Worm (Caenorhabditis elegans) whole organism, mixed stage, embryonic: Measurements from ENCODE around the gene pat-4.

ENCODE experiments used
- M03D4.4 ChIP-seq: sonication (generic microtip); optimal IDR thresholded peaks from 2 replicates; lab custom pipeline; 2017; ENCODE audit warnings: mild to moderate bottlenecking, missing genetic modification characterization, missing compliant biosample characterization
- bed-3 ChIP-seq: fragments of 200-800 bp; sonication (Bioruptor generic); optimal IDR thresholded peaks from 3 replicates; lab custom pipeline; 2018; ENCODE audit warnings: mild to moderate bottlenecking, missing genetic modification characterization, moderate library complexity, missing compliant biosample characterization
- blmp-1 ChIP-seq: fragments of 150-350 bp; optimal IDR thresholded peaks from 2 replicates; lab custom pipeline; 2014; ENCODE audit warnings: missing biosample characterization, missing genetic modification characterization
- ceh-39 ChIP-seq: fragments of 150-350 bp; optimal IDR thresholded peaks from 2 replicates; lab custom pipeline; 2014; ENCODE audit warnings: missing biosample characterization, missing genetic modification characterization
- ceh-43 ChIP-seq: fragments of 200-800 bp; sonication (Bioruptor generic); optimal IDR thresholded peaks from 2 replicates; lab custom pipeline; 2018; ENCODE audit warnings: mild to moderate bottlenecking, missing genetic modification characterization, moderate library complexity, missing compliant biosample characterization
- ceh-83 ChIP-seq: fragments of 200-800 bp; sonication (Bioruptor generic); optimal IDR thresholded peaks from 2 replicates; lab custom pipeline; 2018; ENCODE audit warnings: mild to moderate bottlenecking, missing genetic modification characterization, missing compliant biosample characterization
- ces-1 ChIP-seq: fragments of 150-350 bp; optimal IDR thresholded peaks from 2 replicates; lab custom pipeline; 2014; ENCODE audit warnings: missing biosample characterization, missing genetic modification reagents, missing genetic modification characterization
- drap-1 ChIP-seq: fragments of 200-800 bp; sonication (Bioruptor generic); optimal IDR thresholded peaks from 3 replicates; lab custom pipeline; 2018; ENCODE audit warnings: mild to moderate bottlenecking, missing genetic modification characterization, missing compliant biosample characterization
- elt-1 ChIP-seq: sonication (generic microtip); optimal IDR thresholded peaks from 2 replicates; lab custom pipeline; 2017; ENCODE audit warnings: missing genetic modification characterization, mild to moderate bottlenecking, missing compliant biosample characterization, antibody characterized with exemption, moderate library complexity, borderline replicate concordance; ENCODE audit not compliant: insufficient read depth
- elt-3 ChIP-seq: fragments of 150-350 bp; optimal IDR thresholded peaks from 2 replicates; lab custom pipeline; 2014; ENCODE audit warnings: missing biosample characterization, missing genetic modification characterization
- flh-1 ChIP-seq: fragments of 200-800 bp; sonication (Bioruptor generic); optimal IDR thresholded peaks from 2 replicates; lab custom pipeline; 2018; ENCODE audit warnings: mild to moderate bottlenecking, missing genetic modification characterization, moderate library complexity, missing compliant biosample characterization
- ham-2 ChIP-seq: fragments of 200-800 bp; sonication (Bioruptor generic); optimal IDR thresholded peaks from 2 replicates; lab custom pipeline; 2018; ENCODE audit warnings: mild to moderate bottlenecking, missing genetic modification characterization, missing compliant biosample characterization
- hlh-1 ChIP-seq: fragments of 150-350 bp; optimal IDR thresholded peaks from 2 replicates; lab custom pipeline; 2014; ENCODE audit warnings: missing biosample characterization, missing genetic modification reagents, missing genetic modification characterization
- lin-13 ChIP-seq: fragments of 150-350 bp; optimal IDR thresholded peaks from 2 replicates; lab custom pipeline; 2014; ENCODE audit warnings: missing biosample characterization, missing genetic modification characterization
- lin-32 ChIP-seq: fragments of 200-800 bp; sonication (Bioruptor generic); optimal IDR thresholded peaks from 2 replicates; lab custom pipeline; 2018; ENCODE audit warnings: mild to moderate bottlenecking, missing genetic modification characterization, missing compliant biosample characterization
- lsy-2 ChIP-seq: fragments of 150-350 bp; optimal IDR thresholded peaks from 2 replicates; lab custom pipeline; 2014; ENCODE audit warnings: missing biosample characterization, missing genetic modification characterization
- mab-5 ChIP-seq: fragments of 150-350 bp; optimal IDR thresholded peaks from 2 replicates; lab custom pipeline; 2014; ENCODE audit warnings: missing biosample characterization, missing genetic modification characterization
- mep-1 ChIP-seq: fragments of 150-350 bp; optimal IDR thresholded peaks from 2 replicates; lab custom pipeline; 2017; ENCODE audit warnings: missing biosample characterization, missing genetic modification reagents, missing genetic modification characterization, inconsistent platforms
- mls-2 ChIP-seq: sonication (generic microtip); optimal IDR thresholded peaks from 2 replicates; lab custom pipeline; 2016; ENCODE audit warnings: mild to moderate bottlenecking, missing genetic modification characterization, moderate library complexity, missing compliant biosample characterization
- nhr-12 ChIP-seq: fragments of 150-350 bp; optimal IDR thresholded peaks from 2 replicates; lab custom pipeline; 2014; ENCODE audit warnings: missing biosample characterization, missing genetic modification characterization
- nhr-2 ChIP-seq: fragments of 150-350 bp; optimal IDR thresholded peaks from 2 replicates; lab custom pipeline; 2014; ENCODE audit warnings: missing biosample characterization, missing genetic modification characterization
- nhr-237 ChIP-seq: fragments of 150-350 bp; optimal IDR thresholded peaks from 2 replicates; lab custom pipeline; 2014; ENCODE audit warnings: missing biosample characterization, missing genetic modification characterization
- nhr-28 ChIP-seq: fragments of 150-350 bp; optimal IDR thresholded peaks from 2 replicates; lab custom pipeline; 2014; ENCODE audit warnings: missing biosample characterization, missing genetic modification characterization
- nhr-76 ChIP-seq: sonication (generic microtip); optimal IDR thresholded peaks from 2 replicates; lab custom pipeline; 2017; ENCODE audit warnings: missing biosample characterization, missing genetic modification characterization
- pha-4 ChIP-seq: fragments of 150-350 bp; optimal IDR thresholded peaks from 2 replicates; lab custom pipeline; 2018; ENCODE audit warnings: missing biosample characterization, missing genetic modification reagents, missing genetic modification characterization
- sem-2 ChIP-seq: fragments of 200-800 bp; sonication (Bioruptor generic); optimal IDR thresholded peaks from 2 replicates; lab custom pipeline; 2018; ENCODE audit warnings: mild to moderate bottlenecking, missing genetic modification characterization, missing compliant biosample characterization
- snpc-4 ChIP-seq: fragments of 150-350 bp; optimal IDR thresholded peaks from 2 replicates; lab custom pipeline; 2014; ENCODE audit warnings: missing biosample characterization, missing genetic modification characterization
- sptf-1 ChIP-seq: sonication (generic microtip); optimal IDR thresholded peaks from 2 replicates; lab custom pipeline; 2017; ENCODE audit warnings: mild to moderate bottlenecking, missing genetic modification characterization, moderate library complexity, missing compliant biosample characterization
- tbx-8 ChIP-seq: fragments of 200-800 bp; sonication (Bioruptor generic); optimal IDR thresholded peaks from 2 replicates; lab custom pipeline; 2018; ENCODE audit warnings: mild to moderate bottlenecking, missing genetic modification characterization, moderate library complexity, missing compliant biosample characterization
- unc-120 ChIP-seq: sonication (generic microtip); optimal IDR thresholded peaks from 2 replicates; lab custom pipeline; 2017; ENCODE audit warnings: missing genetic modification characterization, missing compliant biosample characterization; ENCODE audit not compliant: poor library complexity, severe bottlenecking
- unc-39 ChIP-seq: fragments of 150-350 bp; optimal IDR thresholded peaks from 2 replicates; lab custom pipeline; 2014; ENCODE audit warnings: missing biosample characterization, missing genetic modification characterization
- unc-62 ChIP-seq: fragments of 150-350 bp; optimal IDR thresholded peaks from 2 replicates; lab custom pipeline; 2014; ENCODE audit warnings: missing biosample characterization, missing genetic modification reagents, missing genetic modification characterization
- zip-8 ChIP-seq: fragments of 150-350 bp; optimal IDR thresholded peaks from 2 replicates; lab custom pipeline; 2014; ENCODE audit warnings: missing biosample characterization, missing genetic modification characterization
- ztf-11 ChIP-seq: fragments of 150-350 bp; optimal IDR thresholded peaks from 2 replicates; lab custom pipeline; 2014; ENCODE audit warnings: missing biosample characterization, missing genetic modification characterization

pat-4 gene

ce11 chrIII:84372-84771 lies 10.2 kb downstream of the pat-4 start:
- TF ChIP-seq nhr-28 (no peak), lin-13 (no peak), elt-3 (no peak), nhr-76 (no peak), lin-32 (GFP tag; lab: Kevin White, UChicago) (no peak), pha-4 (no peak), sptf-1 (no peak), unc-62 (GFP tag; lab: Kevin White, UChicago) (no peak), hlh-1 (tag; lab: Kevin White, UChicago) (no peak)

ce11 chrIII:72078-72477 lies 22.5 kb downstream of the pat-4 start:
- no peak for TF ChIP-seq blmp-1

- no peak for TF ChIP-seq lin-32 (GFP tag; lab: Kevin White, UChicago)
- no peak for TF ChIP-seq elt-3
- no peak for TF ChIP-seq bed-3 (GFP tag; lab: Kevin White, UChicago)
- no peak for TF ChIP-seq elt-1 (tag; lab: Kevin White, UChicago)
- no peak for TF ChIP-seq nhr-28
- TF ChIP-seq zip-8 (tag; lab: Kevin White, UChicago), result no peak
- TF ChIP-seq mls-2 (tag; lab: Kevin White, UChicago), result no peak
- no peak for TF ChIP-seq nhr-76
- no peak for TF ChIP-seq mep-1 (tag; lab: Kevin White, UChicago)
- TF ChIP-seq tbx-8 (GFP tag; lab: Kevin White, UChicago), result no peak
- TF ChIP-seq unc-62 (GFP tag; lab: Kevin White, UChicago), result no peak
- TF ChIP-seq unc-39 (tag; lab: Kevin White, UChicago), result no peak
- no peak for TF ChIP-seq ceh-43 (GFP tag; lab: Kevin White, UChicago)
- no peak for TF ChIP-seq pha-4
- TF ChIP-seq hlh-1 (tag; lab: Kevin White, UChicago), result no peak
- no peak for TF ChIP-seq drap-1 (GFP tag; lab: Kevin White, UChicago)
These were observed 25.0 kb downstream of the pat-4 start, which contains the start of gene spt-4 for ce11 chrIII:69652-70051. Gene spt-4 (minus strand): TSS chrIII:69752.

ce11 chrIII:67025-67424 lies 27.6 kb downstream of the pat-4 start:
- TF ChIP-seq nhr-237 (tag; lab: Kevin White, UChicago) (no peak), ceh-83 (GFP tag; lab: Kevin White, UChicago) (no peak), sptf-1 (peak; percentile 53), ztf-11 (tag; lab: Kevin White, UChicago) (no peak), ceh-43 (GFP tag; lab: Kevin White, UChicago) (no peak), tbx-8 (GFP tag; lab: Kevin White, UChicago) (no peak), mep-1 (tag; lab: Kevin White, UChicago) (no peak), elt-1 (tag; lab: Kevin White, UChicago) (no peak), snpc-4 (tag; lab: Kevin White, UChicago) (no peak), unc-120 (peak; percentile 75), mls-2 (tag; lab: Kevin White, UChicago) (no peak), blmp-1 (no peak), lin-13 (no peak), zip-8 (tag; lab: Kevin White, UChicago) (no peak), flh-1 (no peak), mab-5 (no peak), pha-4 (no peak), nhr-28 (no peak), drap-1 (GFP tag; lab: Kevin White, UChicago) (no peak), hlh-1 (tag; lab: Kevin White, UChicago) (peak; percentile 67), M03D4.4 (tag; lab: Kevin White, UChicago) (no peak), unc-39 (tag; lab: Kevin White, UChicago) (no peak), nhr-12 (no peak), ceh-39 (tag; lab: Kevin White, UChicago) (no peak), nhr-2 (tag; lab: Kevin White, UChicago) (no peak), lsy-2 (no peak), ces-1 (GFP tag; lab: Kevin White, UChicago) (peak; percentile 6), elt-3 (no peak), unc-62 (GFP tag; lab: Kevin White, UChicago) (peak; percentile 46), bed-3 (GFP tag; lab: Kevin White, UChicago) (no peak), ham-2 (GFP tag; lab: Kevin White, UChicago) (no peak)

- no peak for TF ChIP-seq hlh-1 (tag; lab: Kevin White, UChicago)
- TF ChIP-seq nhr-237 (tag; lab: Kevin White, UChicago), result no peak
- TF ChIP-seq sem-2 (GFP tag; lab: Kevin White, UChicago), result no peak
- TF ChIP-seq ces-1 (GFP tag; lab: Kevin White, UChicago), result no peak
- TF ChIP-seq blmp-1, result no peak
- no peak for TF ChIP-seq nhr-76
- TF ChIP-seq nhr-12, result no peak
- no peak for TF ChIP-seq ceh-43 (GFP tag; lab: Kevin White, UChicago)
- no peak for TF ChIP-seq ceh-83 (GFP tag; lab: Kevin White, UChicago)
These were observed 28.4 kb downstream of the pat-4 start, which contains the start of gene pck-1 for ce11 chrIII:66160-66559. Gene pck-1 (minus strand): TSS chrIII:66260.
